Worm (Caenorhabditis elegans): ENCODE data around the gene rga-8.

rga-8 gene

DNA sequence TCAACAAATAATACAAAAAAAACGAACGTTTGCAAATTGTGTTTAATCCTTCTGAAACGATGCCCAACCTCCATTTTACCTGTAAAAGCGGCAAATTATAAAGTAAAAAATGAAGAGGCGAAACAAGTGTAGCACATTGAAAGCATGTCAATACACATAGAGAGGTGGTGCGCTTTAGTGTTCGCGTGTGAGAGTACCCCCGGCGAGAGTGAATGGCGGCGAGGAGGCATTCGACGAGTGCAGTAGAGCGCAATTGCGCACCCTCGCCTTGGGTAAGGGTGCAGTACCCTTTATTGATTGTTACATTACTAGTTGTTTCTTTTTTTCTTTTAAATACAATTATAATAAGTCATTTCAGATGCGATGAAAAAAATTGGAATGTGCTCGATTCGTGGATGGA, 4.4 kb downstream of the rga-8 start, which contains the start of gene hst-6:
Gene hst-6, plus strand, starts transcription at position 353 of the 400 bp plus-strand sequence.
- TF ChIP-seq ceh-39 (tag; optimal IDR thresholded peaks at IDR 0.05): peak; percentile 43
- peak; percentile 38 for TF ChIP-seq nhr-2 (tag; optimal IDR thresholded peaks at IDR 0.05)
- no peak for TF ChIP-seq nhr-12 (tag; optimal IDR thresholded peaks at IDR 0.05)
- TF ChIP-seq nhr-237 (tag; optimal IDR thresholded peaks at IDR 0.05): peak; percentile 59
- TF ChIP-seq tbx-8 (GFP tag; optimal IDR thresholded peaks at IDR 0.05): no peak
- no peak for TF ChIP-seq mab-5 (tag; optimal IDR thresholded peaks at IDR 0.05)
- no peak for TF ChIP-seq elt-3 (tag; optimal IDR thresholded peaks at IDR 0.05)
- TF ChIP-seq flh-1 (GFP tag; optimal IDR thresholded peaks at IDR 0.05): no peak
- TF ChIP-seq sptf-1 (tag; optimal IDR thresholded peaks at IDR 0.05): peak; percentile 77
- TF ChIP-seq ceh-83 (GFP tag; optimal IDR thresholded peaks at IDR 0.05): no peak
- TF ChIP-seq sem-2 (GFP tag; optimal IDR thresholded peaks at IDR 0.05): no peak
- peak; percentile 60 for TF ChIP-seq ham-2 (GFP tag; optimal IDR thresholded peaks at IDR 0.05)
- TF ChIP-seq hlh-1 (tag; optimal IDR thresholded peaks at IDR 0.05): peak; percentile 40
- no peak for TF ChIP-seq ceh-43 (GFP tag; optimal IDR thresholded peaks at IDR 0.05)
- peak; percentile 40 for TF ChIP-seq ces-1 (GFP tag; optimal IDR thresholded peaks at IDR 0.05)
- TF ChIP-seq pha-4 (tag; optimal IDR thresholded peaks at IDR 0.05): peak; percentile 85
- TF ChIP-seq unc-120 (tag; optimal IDR thresholded peaks at IDR 0.05; ENCODE audit: poor library complexity, severe bottlenecking): no peak
- TF ChIP-seq snpc-4 (tag; optimal IDR thresholded peaks at IDR 0.05): no peak
- peak; percentile 43 for TF ChIP-seq cnd-1 (tag; optimal IDR thresholded peaks at IDR 0.05)
- TF ChIP-seq zip-8 (tag; optimal IDR thresholded peaks at IDR 0.05): no peak
- TF ChIP-seq lin-13 (tag; optimal IDR thresholded peaks at IDR 0.05): peak; percentile 65
- TF ChIP-seq M03D4.4 (tag; optimal IDR thresholded peaks at IDR 0.05): peak; percentile 12
- TF ChIP-seq ztf-11 (tag; optimal IDR thresholded peaks at IDR 0.05): peak; percentile 75
- peak; percentile 84 for TF ChIP-seq mep-1 (tag; optimal IDR thresholded peaks at IDR 0.05)
- peak; percentile 76 for TF ChIP-seq mls-2 (tag; optimal IDR thresholded peaks at IDR 0.05)
- TF ChIP-seq unc-39 (tag; optimal IDR thresholded peaks at IDR 0.05): no peak
- TF ChIP-seq lin-32 (GFP tag; optimal IDR thresholded peaks at IDR 0.05): no peak
- no peak for TF ChIP-seq nhr-28 (tag; optimal IDR thresholded peaks at IDR 0.05)
- no peak for TF ChIP-seq elt-1 (tag; optimal IDR thresholded peaks at IDR 0.05; ENCODE audit: borderline replicate concordance, insufficient read depth)
- no peak for TF ChIP-seq bed-3 (GFP tag; optimal IDR thresholded peaks at IDR 0.05)
- peak; percentile 60 for TF ChIP-seq lsy-2 (tag; optimal IDR thresholded peaks at IDR 0.05)
- TF ChIP-seq nhr-76 (tag; optimal IDR thresholded peaks at IDR 0.05): no peak
- no peak for TF ChIP-seq blmp-1 (tag; optimal IDR thresholded peaks at IDR 0.05)
- TF ChIP-seq unc-62 (GFP tag; optimal IDR thresholded peaks at IDR 0.05): peak; percentile 33
- peak; percentile 10 for TF ChIP-seq drap-1 (GFP tag; optimal IDR thresholded peaks at IDR 0.05)

DNA sequence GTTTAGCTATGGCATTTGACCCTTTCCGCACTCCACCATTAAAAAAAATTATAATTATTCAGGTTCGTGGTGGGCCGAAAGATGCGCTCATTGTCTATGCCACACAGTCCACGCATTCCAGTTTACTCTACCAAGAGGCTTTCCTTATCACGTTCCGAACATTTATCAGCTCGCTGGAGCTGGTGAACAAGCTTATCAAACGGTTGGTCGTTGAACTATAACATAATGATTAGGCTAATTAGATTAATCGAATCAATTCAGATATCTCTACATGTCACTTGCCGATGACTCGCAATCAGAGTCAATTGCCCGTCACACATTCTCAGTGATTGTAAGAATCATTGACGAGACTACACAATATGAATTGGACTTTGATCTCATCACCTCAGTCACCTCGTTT, 10.2 kb downstream of the rga-8 start:
- TF ChIP-seq snpc-4 (tag; optimal IDR thresholded peaks at IDR 0.05) (no peak), mls-2 (tag; optimal IDR thresholded peaks at IDR 0.05) (no peak), ces-1 (GFP tag; optimal IDR thresholded peaks at IDR 0.05) (no peak), ham-2 (GFP tag; optimal IDR thresholded peaks at IDR 0.05) (no peak), lin-13 (tag; optimal IDR thresholded peaks at IDR 0.05) (no peak), nhr-76 (tag; optimal IDR thresholded peaks at IDR 0.05) (no peak), drap-1 (GFP tag; optimal IDR thresholded peaks at IDR 0.05) (no peak), nhr-2 (tag; optimal IDR thresholded peaks at IDR 0.05) (no peak), elt-3 (tag; optimal IDR thresholded peaks at IDR 0.05) (no peak), unc-120 (tag; optimal IDR thresholded peaks at IDR 0.05; ENCODE audit: poor library complexity, severe bottlenecking) (no peak), nhr-28 (tag; optimal IDR thresholded peaks at IDR 0.05) (no peak), M03D4.4 (tag; optimal IDR thresholded peaks at IDR 0.05) (no peak), nhr-237 (tag; optimal IDR thresholded peaks at IDR 0.05) (no peak), ceh-43 (GFP tag; optimal IDR thresholded peaks at IDR 0.05) (no peak), tbx-8 (GFP tag; optimal IDR thresholded peaks at IDR 0.05) (no peak), mep-1 (tag; optimal IDR thresholded peaks at IDR 0.05) (no peak), unc-62 (GFP tag; optimal IDR thresholded peaks at IDR 0.05) (no peak), bed-3 (GFP tag; optimal IDR thresholded peaks at IDR 0.05) (no peak), elt-1 (tag; optimal IDR thresholded peaks at IDR 0.05; ENCODE audit: borderline replicate concordance, insufficient read depth) (no peak)

DNA sequence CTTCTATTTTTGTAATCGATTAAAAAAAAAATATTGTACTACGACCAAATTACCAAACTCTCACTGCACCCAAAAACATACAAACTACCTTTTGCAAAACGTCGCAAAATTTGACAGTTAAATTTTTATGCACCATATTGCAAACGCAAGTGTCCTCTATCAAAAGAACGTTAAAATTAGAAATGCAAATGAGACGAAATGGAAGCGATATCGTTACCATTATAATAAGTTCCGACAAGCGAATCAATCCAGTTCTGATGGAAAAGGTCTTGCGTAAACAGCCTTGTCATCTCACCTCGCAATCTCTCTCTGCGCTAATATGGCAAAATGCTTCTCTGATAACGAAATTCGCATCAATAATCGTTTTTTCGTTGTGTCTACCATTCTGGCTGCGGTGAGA, 11.5 kb downstream of the rga-8 start:
- TF ChIP-seq pha-4 (tag; optimal IDR thresholded peaks at IDR 0.05) (no peak), bed-3 (GFP tag; optimal IDR thresholded peaks at IDR 0.05) (no peak), lin-13 (tag; optimal IDR thresholded peaks at IDR 0.05) (no peak), blmp-1 (tag; optimal IDR thresholded peaks at IDR 0.05) (no peak), nhr-28 (tag; optimal IDR thresholded peaks at IDR 0.05) (no peak), mep-1 (tag; optimal IDR thresholded peaks at IDR 0.05) (no peak), ceh-43 (GFP tag; optimal IDR thresholded peaks at IDR 0.05) (no peak), sem-2 (GFP tag; optimal IDR thresholded peaks at IDR 0.05) (no peak), ham-2 (GFP tag; optimal IDR thresholded peaks at IDR 0.05) (no peak), lin-32 (GFP tag; optimal IDR thresholded peaks at IDR 0.05) (no peak), zip-8 (tag; optimal IDR thresholded peaks at IDR 0.05) (no peak)

All from whole organism, mixed stage, embryonic.